Fruit fly (Drosophila melanogaster): ENCODE measurements around the gene CG34165.

Gene CG34165

dm6 chr2L:14706194-14706593 is 7.4 kb upstream of the CG34165 start (continued):
- TF ChIP-seq gt (GFP tag; IDR thresholded peaks at IDR 0.05) (peak; percentile 25; the same call in 1 of the 2 replicates), CG1647 (GFP tag; optimal IDR thresholded peaks at IDR 0.05) (peak; percentile 52), CG8765 (GFP tag; IDR thresholded peaks at IDR 0.05) (peak; percentile 42; the same call in 1 of the 2 replicates), Bdp1 (GFP tag; optimal IDR thresholded peaks at IDR 0.05) (peak; percentile 42), ara (GFP tag; IDR thresholded peaks at IDR 0.05) (peak; percentile 66), BtbVII (GFP tag; optimal IDR thresholded peaks at IDR 0.05) (peak; percentile 7), tna (GFP tag; IDR thresholded peaks at IDR 0.05; ENCODE audit: partially characterized antibody) (no peak), CG34422 (GFP tag; IDR thresholded peaks at IDR 0.05) (peak; percentile 71; the same call in 1 of the 3 replicates), Hand (GFP tag; optimal IDR thresholded peaks at IDR 0.05) (no peak), Sox102F (GFP tag; optimal IDR thresholded peaks at IDR 0.05) (peak; percentile 63), Lpt (GFP tag; optimal IDR thresholded peaks at IDR 0.05) (no peak), sug (tag; optimal IDR thresholded peaks at IDR 0.05) (peak; percentile 69), Hmr (GFP tag; optimal IDR thresholded peaks at IDR 0.05) (peak; percentile 64), Aef1 (GFP tag; IDR thresholded peaks at IDR 0.05) (peak; percentile 63; the same call in 2 of the 3 replicates), sens-2 (GFP tag; IDR thresholded peaks at IDR 0.05) (peak; percentile 48), dmrt11E (tag; optimal IDR thresholded peaks at IDR 0.05) (peak; percentile 61), Rfx (GFP tag; IDR thresholded peaks at IDR 0.05) (peak; percentile 87), CG17802 (tag; optimal IDR thresholded peaks at IDR 0.05) (peak; percentile 45), Dip3 (GFP tag; optimal IDR thresholded peaks at IDR 0.05) (peak; percentile 46), tx (GFP tag; optimal IDR thresholded peaks at IDR 0.05) (peak; percentile 39), chif (GFP tag; optimal IDR thresholded peaks at IDR 0.05) (peak; percentile 65 to 88), CG14860 (GFP tag; IDR thresholded peaks at IDR 0.05; ENCODE audit: partially characterized antibody) (no peak), cad (GFP tag; optimal IDR thresholded peaks at IDR 0.05) (no peak), eyg (GFP tag; optimal IDR thresholded peaks at IDR 0.05) (no peak), CHES-1-like (GFP tag; optimal IDR thresholded peaks at IDR 0.05) (peak; percentile 51), CG12744 (GFP tag; optimal IDR thresholded peaks at IDR 0.05) (peak; percentile 85), ci (GFP tag; IDR thresholded peaks at IDR 0.05) (peak; percentile 83), CG1603 (tag; optimal IDR thresholded peaks at IDR 0.05) (peak; percentile 51), bsh (GFP tag; optimal IDR thresholded peaks at IDR 0.05) (peak in 1 of 2 experiments; percentile 30), HLH3B (GFP tag; IDR thresholded peaks at IDR 0.05) (peak; percentile 72), CG13287 (GFP tag; IDR thresholded peaks at IDR 0.05; ENCODE audit: partially characterized antibody) (peak; percentile 7; the same call in 1 of the 2 replicates), CG10654 (GFP tag; optimal IDR thresholded peaks at IDR 0.05) (peak; percentile 59), onecut (GFP tag; IDR thresholded peaks at IDR 0.05) (peak; percentile 84), ftz-f1 (GFP tag; optimal IDR thresholded peaks at IDR 0.05) (peak; percentile 77), gsb-n (tag; optimal IDR thresholded peaks at IDR 0.05) (peak; percentile 46), insv (GFP tag; optimal IDR thresholded peaks at IDR 0.05) (peak in 1 of 2 experiments; percentile 38), CG18599 (GFP tag; optimal IDR thresholded peaks at IDR 0.05) (peak; percentile 51), CG11093 (GFP tag; IDR thresholded peaks at IDR 0.05) (peak; percentile 33; the same call in 1 of the 3 replicates), Sox100B (GFP tag; optimal IDR thresholded peaks at IDR 0.05) (no peak), luna (GFP tag; optimal IDR thresholded peaks at IDR 0.05) (no peak), CG8478 (optimal IDR thresholded peaks at IDR 0.05) (no peak), Blimp-1 (GFP tag; optimal IDR thresholded peaks at IDR 0.05) (peak; percentile 67), wor (GFP tag; IDR thresholded peaks at IDR 0.05) (no peak), ERR (GFP tag; optimal IDR thresholded peaks at IDR 0.05) (peak; percentile 27), wek (GFP tag; optimal IDR thresholded peaks at IDR 0.05) (peak; percentile 28), Doc2 (GFP tag; IDR thresholded peaks at IDR 0.05) (no peak), CG1792 (GFP tag; optimal IDR thresholded peaks at IDR 0.05) (peak; percentile 71), lola (GFP tag; optimal IDR thresholded peaks at IDR 0.05) (peak in 1 of 3 experiments; percentile 8), aop (GFP tag; IDR thresholded peaks at IDR 0.05) (no peak), CG6765 (GFP tag; optimal IDR thresholded peaks at IDR 0.05) (no peak), sens (GFP tag) (peak; percentile 87)

All from whole organism, embryonic.